Worm (Caenorhabditis elegans) whole organism, young adult: ENCODE data around the gene sra-26.

ENCODE experiments used
- B0035.1 ChIP-seq: sonication (generic microtip); optimal IDR thresholded peaks from 2 replicates; lab custom pipeline; 2016; ENCODE audit warnings: missing genetic modification characterization, mild to moderate bottlenecking, missing compliant biosample characterization, missing genotype, missing genetic modification reagents
- B0261.1 ChIP-seq: sonication (generic microtip); optimal IDR thresholded peaks from 2 replicates; lab custom pipeline; 2016; ENCODE audit warnings: mild to moderate bottlenecking, missing genetic modification characterization, moderate library complexity, missing compliant biosample characterization
- F23B12.7 ChIP-seq: sonication (generic microtip); optimal IDR thresholded peaks from 2 replicates; lab custom pipeline; 2017; ENCODE audit warnings: missing genetic modification characterization, mild to moderate bottlenecking, missing compliant biosample characterization, antibody characterized with exemption, moderate library complexity; ENCODE audit not compliant: insufficient read depth
- F52B5.7 ChIP-seq: sonication (generic microtip); optimal IDR thresholded peaks from 2 replicates; lab custom pipeline; 2016; ENCODE audit warnings: mild to moderate bottlenecking, missing genetic modification characterization, missing compliant biosample characterization
- F57C9.4 ChIP-seq: sonication (generic microtip); optimal IDR thresholded peaks from 2 replicates; lab custom pipeline; 2017; ENCODE audit warnings: mild to moderate bottlenecking, missing genetic modification characterization, missing compliant biosample characterization
- T26A5.8 ChIP-seq: sonication (generic microtip); optimal IDR thresholded peaks from 2 replicates; lab custom pipeline; 2016; ENCODE audit warnings: missing genetic modification characterization, missing compliant biosample characterization
- attf-3 ChIP-seq: fragments of 200-800 bp; sonication (Bioruptor generic); conservative IDR thresholded peaks from 2 replicates; pipeline ENCODE4 v1.3.6; 2022; ENCODE audit warnings: missing genetic modification reagents, missing genetic modification characterization, missing compliant biosample characterization
- attf-6 ChIP-seq: fragments of 200-800 bp; sonication (Bioruptor generic); IDR thresholded peaks from 2 replicates; pipeline ENCODE4 v1.3.6; 2022; ENCODE audit warnings: missing genetic modification reagents, missing genetic modification characterization, missing compliant biosample characterization
- bed-1 ChIP-seq: fragments of 200-800 bp; sonication (Bioruptor generic); IDR thresholded peaks from 2 replicates; pipeline ENCODE4 v1.3.6; 2022; ENCODE audit warnings: missing genetic modification reagents, missing genetic modification characterization, missing compliant biosample characterization
- ccch-3 ChIP-seq: fragments of 200-800 bp; sonication (Bioruptor generic); optimal IDR thresholded peaks from 2 replicates; lab custom pipeline; 2018; ENCODE audit warnings: mild to moderate bottlenecking, missing genetic modification characterization, missing compliant biosample characterization
- ceh-100 ChIP-seq: fragments of 200-800 bp; sonication (Bioruptor generic); IDR thresholded peaks from 2 replicates; pipeline ENCODE4 v1.3.6; 2022; ENCODE audit warnings: missing genetic modification reagents, missing genetic modification characterization, missing compliant biosample characterization
- die-1 ChIP-seq: sonication (generic microtip); optimal IDR thresholded peaks from 2 replicates; lab custom pipeline; 2016; ENCODE audit warnings: missing genotype, mild to moderate bottlenecking, missing genetic modification characterization, missing compliant biosample characterization
- efl-1 ChIP-seq: fragments of 150-350 bp; optimal IDR thresholded peaks from 2 replicates; lab custom pipeline; 2014; ENCODE audit warnings: missing biosample characterization, missing genetic modification reagents, missing genetic modification characterization
- egl-44 ChIP-seq: fragments of 200-800 bp; sonication (Bioruptor generic); IDR thresholded peaks from 2 replicates; pipeline ENCODE4 v1.3.6; 2022; ENCODE audit warnings: missing genetic modification reagents, missing genetic modification characterization, missing compliant biosample characterization
- ets-4 ChIP-seq: fragments of 200-800 bp; sonication (Bioruptor generic); optimal IDR thresholded peaks from 2 replicates; lab custom pipeline; 2018; ENCODE audit warnings: mild to moderate bottlenecking, missing genetic modification characterization, missing compliant biosample characterization
- hlh-12 ChIP-seq: sonication (generic microtip); optimal IDR thresholded peaks from 2 replicates; lab custom pipeline; 2016; ENCODE audit warnings: missing genetic modification characterization, missing compliant biosample characterization
- hmg-1.2 ChIP-seq: fragments of 200-800 bp; sonication (Bioruptor generic); IDR thresholded peaks from 2 replicates; pipeline ENCODE4 v1.3.6; 2022; ENCODE audit warnings: missing genetic modification reagents, missing genetic modification characterization, missing compliant biosample characterization
- lin-40 ChIP-seq: sonication (generic microtip); optimal IDR thresholded peaks from 2 replicates; lab custom pipeline; 2016; ENCODE audit warnings: missing genetic modification characterization, mild to moderate bottlenecking, missing compliant biosample characterization, missing genotype, missing genetic modification reagents
- madf-6 ChIP-seq: fragments of 200-800 bp; sonication (Bioruptor generic); IDR thresholded peaks from 2 replicates; pipeline ENCODE4 v1.3.6; 2022; ENCODE audit warnings: missing genetic modification reagents, missing genetic modification characterization, missing compliant biosample characterization
- mel-28 ChIP-seq: sonication (generic microtip); optimal IDR thresholded peaks from 2 replicates; lab custom pipeline; 2016; ENCODE audit warnings: borderline replicate concordance, mild to moderate bottlenecking, missing genetic modification characterization, missing compliant biosample characterization
- nfya-2 ChIP-seq: fragments of 200-800 bp; sonication (Bioruptor generic); IDR thresholded peaks from 2 replicates; pipeline ENCODE4 v1.3.6; 2022; ENCODE audit warnings: missing genetic modification reagents, missing genetic modification characterization, missing compliant biosample characterization
- nhr-80 ChIP-seq: sonication (generic microtip); optimal IDR thresholded peaks from 2 replicates; lab custom pipeline; 2016; ENCODE audit warnings: missing genetic modification characterization, missing compliant biosample characterization
- rpc-1 ChIP-seq, 2 experiments: fragments of 150-350 bp in 1 of 2; sonication (generic microtip) in 1 of 2; optimal IDR thresholded peaks; 2 replicates each; lab custom pipeline; 2014 to 2018; ENCODE audit warnings: missing biosample characterization in 1 of 2, missing genetic modification characterization in 1 of 2, missing genetic modification reagents in 1 of 2, missing genotype in 1 of 2
- sea-2 ChIP-seq: fragments of 200-800 bp; sonication (Bioruptor generic); IDR thresholded peaks from 2 replicates; pipeline ENCODE4 v1.3.6; 2022; ENCODE audit warnings: missing genetic modification characterization, missing compliant biosample characterization
- snpc-1.1 ChIP-seq: sonication (generic microtip); optimal IDR thresholded peaks from 2 replicates; lab custom pipeline; 2017; ENCODE audit warnings: missing genetic modification characterization, mild to moderate bottlenecking, missing compliant biosample characterization, antibody characterized with exemption, moderate library complexity, missing genotype, missing genetic modification reagents; ENCODE audit not compliant: insufficient read depth
- tbp1 ChIP-seq: fragments of 200-800 bp; sonication (Bioruptor generic); optimal IDR thresholded peaks from 2 replicates; lab custom pipeline; 2018; ENCODE audit warnings: mild to moderate bottlenecking, missing genetic modification characterization, missing compliant biosample characterization
- ztf-22 ChIP-seq: fragments of 200-800 bp; sonication (Bioruptor generic); optimal IDR thresholded peaks from 2 replicates; lab custom pipeline; 2018; ENCODE audit warnings: mild to moderate bottlenecking, missing genetic modification characterization, moderate library complexity, missing compliant biosample characterization
- ztf-28 ChIP-seq: fragments of 200-800 bp; sonication (Bioruptor generic); IDR thresholded peaks from 2 replicates; pipeline ENCODE4 v1.3.6; 2022; ENCODE audit warnings: missing genetic modification reagents, missing genetic modification characterization, missing compliant biosample characterization
- ztf-6 ChIP-seq: fragments of 200-800 bp; sonication (Bioruptor generic); IDR thresholded peaks from 2 replicates; pipeline ENCODE4 v1.3.6; 2022; ENCODE audit warnings: missing genetic modification reagents, missing genetic modification characterization, missing compliant biosample characterization

Gene sra-26

ce11 chrII:6663799-6664198, 12.2 kb upstream of the sra-26 start:
- TF ChIP-seq ets-4 (no peak), nhr-80 (tag; lab: Kevin White, UChicago) (peak; percentile 41)

- TF ChIP-seq nhr-80 (tag; lab: Kevin White, UChicago) (peak; percentile 53), attf-3 (GFP tag; lab: Robert Waterston, UW) (no peak)
Measured at ce11 chrII:6661211-6661610, 9.6 kb upstream of the sra-26 start, which contains the start of gene T19D12.2. TSS of gene T19D12.2 (plus strand) at chrII:6661335.

ce11 chrII:6658766-6659165, 7.1 kb upstream of the sra-26 start, which contains the start of gene T19D12.10:
TSS of gene T19D12.10 (minus strand) at chrII:6658866.
- TF ChIP-seq mel-28 (tag; lab: Kevin White, UChicago): no peak
- no peak for TF ChIP-seq F52B5.7 (tag; lab: Kevin White, UChicago)
- TF ChIP-seq die-1 (tag; lab: Kevin White, UChicago): no peak
- TF ChIP-seq T26A5.8 (tag; lab: Kevin White, UChicago): no peak
- TF ChIP-seq ztf-6 (GFP tag; lab: Robert Waterston, UW): no peak
- TF ChIP-seq bed-1 (GFP tag; lab: Robert Waterston, UW): no peak
- no peak for TF ChIP-seq ets-4
- TF ChIP-seq attf-6 (GFP tag; lab: Robert Waterston, UW): no peak
- TF ChIP-seq hmg-1.2: no peak
- TF ChIP-seq tbp1 (GFP tag; lab: Kevin White, UChicago): no peak
- TF ChIP-seq ccch-3 (GFP tag; lab: Kevin White, UChicago): no peak
- no peak for TF ChIP-seq B0035.1
- TF ChIP-seq efl-1 (GFP tag; lab: Kevin White, UChicago): no peak
- no peak for TF ChIP-seq sea-2 (GFP tag; lab: Robert Waterston, UW)
- no peak for TF ChIP-seq hlh-12 (tag; lab: Kevin White, UChicago)
- TF ChIP-seq madf-6: no peak
- TF ChIP-seq, all 124 proteins: peak for 0

- TF ChIP-seq egl-44 (no peak), ztf-28 (GFP tag; lab: Robert Waterston, UW) (no peak), snpc-1.1 (tag; lab: Kevin White, UChicago) (no peak), nfya-2 (GFP tag; lab: Robert Waterston, UW) (no peak), ztf-22 (no peak), F23B12.7 (tag; lab: Kevin White, UChicago) (no peak), tbp1 (GFP tag; lab: Kevin White, UChicago) (no peak), ztf-6 (GFP tag; lab: Robert Waterston, UW) (no peak), rpc-1 (optimal IDR thresholded peaks at IDR 0.05; lab: Kevin White, UChicago) (no peak), rpc-1 (tag; optimal IDR thresholded peaks at IDR 0.05; lab: Kevin White, UChicago) (no peak)
Measured at ce11 chrII:6654284-6654683, 2.7 kb upstream of the sra-26 start, which contains the start of gene T19D12.9. TSS of gene T19D12.9 (minus strand) at chrII:6654384.

- TF ChIP-seq madf-6: no peak
- TF ChIP-seq B0261.1 (tag; lab: Kevin White, UChicago): no peak
- no peak for TF ChIP-seq F57C9.4
Measured at ce11 chrII:6649026-6649425, 2.6 kb downstream of the sra-26 start, which contains the start of gene oig-8. TSS of gene oig-8 (minus strand) at chrII:6649126.

- no peak for TF ChIP-seq lin-40
- TF ChIP-seq ceh-100 (GFP tag; lab: Robert Waterston, UW): no peak
- TF ChIP-seq hmg-1.2: peak; percentile 68; the same call in 1 of the 2 replicates
Measured at ce11 chrII:6646903-6647302, 4.7 kb downstream of the sra-26 start.
